Fruit fly (Drosophila melanogaster) whole organism, wandering third instar larva: ENCODE results near the gene CG44385.

Experiments used
- CG32264 ChIP-seq: fragments of 200-800 bp; sonication (Bioruptor generic); optimal IDR thresholded peaks from 2 replicates; lab custom pipeline; 2016; ENCODE audit warnings: missing biosample characterization, missing genetic modification characterization
- Dfd ChIP-seq: fragments of >200 bp; optimal IDR thresholded peaks from 2 replicates; lab custom pipeline; 2017; ENCODE audit warnings: missing biosample characterization, missing genetic modification characterization
- HLH106 ChIP-seq: fragments of 200-800 bp; optimal IDR thresholded peaks from 3 replicates; lab custom pipeline; 2019; ENCODE audit warnings: missing biosample characterization, mild to moderate bottlenecking, missing genetic modification characterization, moderate library complexity
- Mio ChIP-seq: sonication (Bioruptor generic); optimal IDR thresholded peaks from 2 replicates; lab custom pipeline; 2016; ENCODE audit warnings: missing biosample characterization, missing genetic modification characterization
- N ChIP-seq: fragments of >200 bp; optimal IDR thresholded peaks from 2 replicates; lab custom pipeline; 2018; ENCODE audit warnings: missing biosample characterization, missing external identifiers, missing genetic modification characterization
- Rel ChIP-seq, 2 experiments: fragments of 200-800 bp; sonication (Bioruptor generic) in 1 of 2; optimal IDR thresholded peaks; 2 replicates in 1 of 2; 3 replicates in 1 of 2; lab custom pipeline; 2016 to 2019; ENCODE audit warnings: mild to moderate bottlenecking in 2 of 2, missing biosample characterization in 2 of 2, missing genetic modification characterization in 2 of 2, moderate library complexity in 1 of 2
- br ChIP-seq: fragments of 200-800 bp; sonication (Bioruptor generic); optimal IDR thresholded peaks from 2 replicates; lab custom pipeline; 2016; ENCODE audit warnings: missing biosample characterization, missing genetic modification characterization
- dsf ChIP-seq: sonication (Bioruptor generic); optimal IDR thresholded peaks from 2 replicates; lab custom pipeline; 2016; ENCODE audit warnings: missing biosample characterization, missing genetic modification characterization, borderline replicate concordance
- h ChIP-seq: fragments of 200-800 bp; sonication (Bioruptor generic); optimal IDR thresholded peaks from 3 replicates; lab custom pipeline; 2016; ENCODE audit warnings: missing biosample characterization, mild to moderate bottlenecking, missing genetic modification characterization
- jim ChIP-seq: fragments of 175-275, 200-325 bp; sonication (Bioruptor generic); optimal IDR thresholded peaks from 2 replicates; lab custom pipeline; 2016; ENCODE audit warnings: missing biosample characterization, mild to moderate bottlenecking, missing genetic modification characterization
- rgr ChIP-seq: fragments of 200-800 bp; sonication (Bioruptor generic); optimal IDR thresholded peaks from 3 replicates; lab custom pipeline; 2016; ENCODE audit warnings: missing biosample characterization, mild to moderate bottlenecking, missing genetic modification characterization

dm6 chrX:11146598-11147176 is 14.5 kb upstream of the CG44385 start:
- no peak for TF ChIP-seq dsf
- TF ChIP-seq br (GFP tag; lab: Kevin White, UChicago): peak; percentile 13
- TF ChIP-seq rgr (GFP tag; lab: Kevin White, UChicago): peak; percentile 40
- peak; percentile 31 for TF ChIP-seq h (GFP tag; lab: Kevin White, UChicago)
- peak; percentile 51 for TF ChIP-seq HLH106 (tag; lab: Kevin White, UChicago)
- TF ChIP-seq Dfd: no peak
- no peak for TF ChIP-seq Rel (GFP tag; optimal IDR thresholded peaks at IDR 0.05; lab: Kevin White, UChicago)
- no peak for TF ChIP-seq Rel (tag; optimal IDR thresholded peaks at IDR 0.05; lab: Kevin White, UChicago)
- peak; percentile 12 for TF ChIP-seq CG32264
- TF ChIP-seq N (GFP tag; lab: Kevin White, UChicago): no peak
- no peak for TF ChIP-seq Mio (GFP tag; lab: Kevin White, UChicago)
- TF ChIP-seq jim (GFP tag; lab: Kevin White, UChicago): no peak
